Worm (Caenorhabditis elegans) whole organism, young adult: ENCODE measurements around the gene nlp-67.
"Not testable (repeated sequence)": the region's sequence is repeated elsewhere in the genome, so short reads cannot be mapped to it uniquely, and the experiment has no call there.

Experiments used
- B0019.2 ChIP-seq: fragments of 200-800 bp; sonication (Bioruptor generic); conservative IDR thresholded peaks from 2 replicates; pipeline ENCODE4 v1.3.6; 2022; ENCODE audit warnings: missing genetic modification reagents, missing genetic modification characterization, missing compliant biosample characterization
- B0336.3 ChIP-seq: fragments of 200-800 bp; sonication (Bioruptor generic); IDR thresholded peaks from 2 replicates; pipeline ENCODE4 v1.3.6; 2022; ENCODE audit warnings: missing genetic modification characterization, missing compliant biosample characterization
- D2030.7 ChIP-seq: fragments of 200-800 bp; sonication (Bioruptor generic); IDR thresholded peaks from 2 replicates; pipeline ENCODE4 v1.3.6; 2022; ENCODE audit warnings: missing genetic modification reagents, missing genetic modification characterization, missing compliant biosample characterization
- F33H1.4 ChIP-seq: fragments of 200-800 bp; sonication (Bioruptor generic); IDR thresholded peaks from 2 replicates; pipeline ENCODE4 v1.3.6; 2022; ENCODE audit warnings: missing genetic modification reagents, missing genetic modification characterization, missing compliant biosample characterization
- F37B4.10 ChIP-seq: fragments of 200-800 bp; sonication (Bioruptor generic); IDR thresholded peaks from 2 replicates; pipeline ENCODE4 v1.3.6; 2022; ENCODE audit warnings: missing genetic modification characterization, missing compliant biosample characterization
- F39B2.1 ChIP-seq: fragments of 200-800 bp; sonication (Bioruptor generic); IDR thresholded peaks from 2 replicates; pipeline ENCODE4 v1.3.6; 2022; ENCODE audit warnings: missing genetic modification reagents, missing genetic modification characterization, missing compliant biosample characterization
- F49E8.2 ChIP-seq: sonication (generic microtip); optimal IDR thresholded peaks from 3 replicates; lab custom pipeline; 2017; ENCODE audit warnings: missing genetic modification characterization, mild to moderate bottlenecking, missing compliant biosample characterization, antibody characterized with exemption, moderate library complexity; ENCODE audit not compliant: insufficient read depth
- F55B11.4 ChIP-seq: sonication (generic microtip); optimal IDR thresholded peaks from 2 replicates; lab custom pipeline; 2016; ENCODE audit warnings: missing compliant biosample characterization, missing genetic modification characterization, borderline replicate concordance; ENCODE audit not compliant: insufficient read depth
- F57C9.4 ChIP-seq: sonication (generic microtip); optimal IDR thresholded peaks from 2 replicates; lab custom pipeline; 2017; ENCODE audit warnings: mild to moderate bottlenecking, missing genetic modification characterization, missing compliant biosample characterization
- T26A5.8 ChIP-seq: sonication (generic microtip); optimal IDR thresholded peaks from 2 replicates; lab custom pipeline; 2016; ENCODE audit warnings: missing genetic modification characterization, missing compliant biosample characterization
- Y67H2A.10 ChIP-seq: fragments of 200-800 bp; sonication (Bioruptor generic); conservative IDR thresholded peaks from 2 replicates; pipeline ENCODE4 v1.3.6; 2022; ENCODE audit warnings: missing genetic modification reagents, missing genetic modification characterization, missing compliant biosample characterization
- Y95B8A.8 ChIP-seq: fragments of 200-800 bp; sonication (Bioruptor generic); IDR thresholded peaks from 2 replicates; pipeline ENCODE4 v1.3.6; 2022; ENCODE audit warnings: missing genetic modification reagents, missing genetic modification characterization, missing compliant biosample characterization
- bed-1 ChIP-seq: fragments of 200-800 bp; sonication (Bioruptor generic); IDR thresholded peaks from 2 replicates; pipeline ENCODE4 v1.3.6; 2022; ENCODE audit warnings: missing genetic modification reagents, missing genetic modification characterization, missing compliant biosample characterization
- cebp-1 ChIP-seq, 2 experiments: fragments of 200-800 bp in 1 of 2; sonication (Bioruptor generic) in 1 of 2; sonication (generic microtip) in 1 of 2; IDR thresholded peaks in 1 of 2; optimal IDR thresholded peaks in 1 of 2; 2 replicates each; pipeline versions ENCODE4 v1.3.6 to Lab custom; 2017 to 2022; ENCODE audit warnings: missing compliant biosample characterization in 2 of 2, missing genetic modification characterization in 2 of 2, mild to moderate bottlenecking in 1 of 2, missing genetic modification reagents in 1 of 2, moderate library complexity in 1 of 2
- ceh-27 ChIP-seq: fragments of 200-800 bp; sonication (Bioruptor generic); optimal IDR thresholded peaks from 2 replicates; lab custom pipeline; 2018; ENCODE audit warnings: mild to moderate bottlenecking, missing genetic modification characterization, moderate library complexity, missing compliant biosample characterization
- ceh-40 ChIP-seq: fragments of 200-800 bp; sonication (Bioruptor generic); IDR thresholded peaks from 2 replicates; pipeline ENCODE4 v1.3.6; 2022; ENCODE audit warnings: missing genetic modification characterization, missing compliant biosample characterization
- ceh-91 ChIP-seq: fragments of 200-800 bp; sonication (Bioruptor generic); IDR thresholded peaks from 2 replicates; pipeline ENCODE4 v1.3.6; 2022; ENCODE audit warnings: missing genetic modification reagents, missing genetic modification characterization, missing compliant biosample characterization
- die-1 ChIP-seq: sonication (generic microtip); optimal IDR thresholded peaks from 2 replicates; lab custom pipeline; 2016; ENCODE audit warnings: missing genotype, mild to moderate bottlenecking, missing genetic modification characterization, missing compliant biosample characterization
- dpff-1 ChIP-seq: sonication (generic microtip); optimal IDR thresholded peaks from 2 replicates; lab custom pipeline; 2017; ENCODE audit warnings: mild to moderate bottlenecking, missing genetic modification characterization, missing compliant biosample characterization
- egl-18 ChIP-seq: fragments of 200-800 bp; sonication (Bioruptor generic); IDR thresholded peaks from 2 replicates; pipeline ENCODE4 v1.3.6; 2022; ENCODE audit warnings: missing genetic modification reagents, missing genetic modification characterization, missing compliant biosample characterization
- egrh-3 ChIP-seq: fragments of 200-800 bp; sonication (Bioruptor generic); IDR thresholded peaks from 2 replicates; pipeline ENCODE4 v1.3.6; 2022; ENCODE audit warnings: missing genetic modification reagents, missing genetic modification characterization, missing compliant biosample characterization
- him-1 ChIP-seq: sonication (generic microtip); optimal IDR thresholded peaks from 2 replicates; lab custom pipeline; 2016; ENCODE audit warnings: missing genotype, missing genetic modification reagents, missing genetic modification characterization, missing compliant biosample characterization
- hmg-20 ChIP-seq: fragments of 200-800 bp; sonication (Bioruptor generic); IDR thresholded peaks from 2 replicates; pipeline ENCODE4 v1.3.6; 2022; ENCODE audit warnings: missing genetic modification reagents, missing genetic modification characterization, missing compliant biosample characterization
- lin-35 ChIP-seq, 3 experiments: fragments of 150-350 bp in 2 of 3; sonication (generic microtip) in 1 of 3; optimal IDR thresholded peaks; 2 replicates each; lab custom pipeline; 2014 to 2018; ENCODE audit warnings: missing biosample characterization in 3 of 3, missing genetic modification characterization in 3 of 3, missing genetic modification reagents in 3 of 3
- lin-40 ChIP-seq: sonication (generic microtip); optimal IDR thresholded peaks from 2 replicates; lab custom pipeline; 2016; ENCODE audit warnings: missing genetic modification characterization, mild to moderate bottlenecking, missing compliant biosample characterization, missing genotype, missing genetic modification reagents
- lsl-1 ChIP-seq: fragments of 200-800 bp; sonication (Bioruptor generic); optimal IDR thresholded peaks from 2 replicates; lab custom pipeline; 2018; ENCODE audit warnings: mild to moderate bottlenecking, missing genetic modification characterization, moderate library complexity, missing compliant biosample characterization
- mxl-1 ChIP-seq: sonication (generic microtip); optimal IDR thresholded peaks from 2 replicates; lab custom pipeline; 2016; ENCODE audit warnings: missing genetic modification characterization, missing compliant biosample characterization
- nfya-1 ChIP-seq: sonication (generic microtip); optimal IDR thresholded peaks from 2 replicates; lab custom pipeline; 2017; ENCODE audit warnings: antibody characterized with exemption, missing compliant biosample characterization, missing genetic modification characterization, borderline replicate concordance; ENCODE audit not compliant: insufficient read depth
- nhr-80 ChIP-seq: sonication (generic microtip); optimal IDR thresholded peaks from 2 replicates; lab custom pipeline; 2016; ENCODE audit warnings: missing genetic modification characterization, missing compliant biosample characterization
- nhr-90 ChIP-seq: sonication (generic microtip); optimal IDR thresholded peaks from 2 replicates; lab custom pipeline; 2016; ENCODE audit warnings: missing genotype, mild to moderate bottlenecking, missing genetic modification characterization, missing compliant biosample characterization
- rcor-1 ChIP-seq: fragments of 200-800 bp; sonication (Bioruptor generic); IDR thresholded peaks from 2 replicates; pipeline ENCODE4 v1.3.6; 2022; ENCODE audit warnings: missing genetic modification reagents, missing genetic modification characterization, missing compliant biosample characterization
- rpc-1 ChIP-seq, 2 experiments: fragments of 150-350 bp in 1 of 2; sonication (generic microtip) in 1 of 2; optimal IDR thresholded peaks; 2 replicates each; lab custom pipeline; 2014 to 2018; ENCODE audit warnings: missing biosample characterization in 1 of 2, missing genetic modification characterization in 1 of 2, missing genetic modification reagents in 1 of 2, missing genotype in 1 of 2
- sdz-38 ChIP-seq: sonication (generic microtip); optimal IDR thresholded peaks from 2 replicates; lab custom pipeline; 2016; ENCODE audit warnings: missing genotype, missing genetic modification characterization, missing compliant biosample characterization
- sea-2 ChIP-seq: fragments of 200-800 bp; sonication (Bioruptor generic); IDR thresholded peaks from 2 replicates; pipeline ENCODE4 v1.3.6; 2022; ENCODE audit warnings: missing genetic modification characterization, missing compliant biosample characterization
- somi-1 ChIP-seq: fragments of 200-800 bp; sonication (Bioruptor generic); optimal IDR thresholded peaks from 2 replicates; lab custom pipeline; 2018; ENCODE audit warnings: mild to moderate bottlenecking, missing genetic modification characterization, missing compliant biosample characterization
- sptf-2 ChIP-seq: fragments of 200-800 bp; sonication (Bioruptor generic); optimal IDR thresholded peaks from 2 replicates; lab custom pipeline; 2018; ENCODE audit warnings: mild to moderate bottlenecking, missing genetic modification characterization, missing compliant biosample characterization
- tbp1 ChIP-seq: fragments of 200-800 bp; sonication (Bioruptor generic); optimal IDR thresholded peaks from 2 replicates; lab custom pipeline; 2018; ENCODE audit warnings: mild to moderate bottlenecking, missing genetic modification characterization, missing compliant biosample characterization
- zim-3 ChIP-seq: sonication (generic microtip); optimal IDR thresholded peaks from 2 replicates; lab custom pipeline; 2017; ENCODE audit warnings: mild to moderate bottlenecking, missing genetic modification characterization, moderate library complexity, missing compliant biosample characterization
- ztf-25 ChIP-seq: fragments of 200-800 bp; sonication (Bioruptor generic); IDR thresholded peaks from 2 replicates; pipeline ENCODE4 v1.3.6; 2022; ENCODE audit warnings: missing genetic modification reagents, missing genetic modification characterization, missing compliant biosample characterization
- ztf-26 ChIP-seq: sonication (generic microtip); optimal IDR thresholded peaks from 2 replicates; lab custom pipeline; 2017; ENCODE audit warnings: missing genetic modification characterization, missing compliant biosample characterization

Gene nlp-67

DNA sequence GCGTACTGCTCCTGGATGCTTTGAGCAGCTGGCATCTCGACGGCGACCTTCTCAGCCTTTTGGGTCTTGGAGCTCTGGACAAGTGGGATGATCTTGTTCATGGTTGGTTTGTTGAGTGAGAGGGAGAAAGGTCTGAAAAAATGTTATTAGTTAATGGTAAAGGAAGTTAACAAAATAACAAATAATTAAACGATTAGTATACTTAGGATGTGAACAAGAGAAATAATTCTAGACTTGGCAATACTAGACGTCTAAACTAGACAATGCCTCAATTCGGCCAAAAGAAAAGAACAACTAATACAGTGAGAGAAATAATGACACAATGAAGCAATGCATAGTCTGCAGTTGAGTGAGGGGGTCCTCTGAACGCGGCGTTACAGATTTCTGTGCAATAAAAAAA is 26.3 kb downstream of the nlp-67 start, which contains the start of gene R11.4 (continued):
- TF ChIP-seq Y67H2A.10 (GFP tag; lab: Robert Waterston, UW) (no peak), nfya-1 (tag; lab: Kevin White, UChicago) (no peak), dpff-1 (tag; lab: Kevin White, UChicago) (no peak)

DNA sequence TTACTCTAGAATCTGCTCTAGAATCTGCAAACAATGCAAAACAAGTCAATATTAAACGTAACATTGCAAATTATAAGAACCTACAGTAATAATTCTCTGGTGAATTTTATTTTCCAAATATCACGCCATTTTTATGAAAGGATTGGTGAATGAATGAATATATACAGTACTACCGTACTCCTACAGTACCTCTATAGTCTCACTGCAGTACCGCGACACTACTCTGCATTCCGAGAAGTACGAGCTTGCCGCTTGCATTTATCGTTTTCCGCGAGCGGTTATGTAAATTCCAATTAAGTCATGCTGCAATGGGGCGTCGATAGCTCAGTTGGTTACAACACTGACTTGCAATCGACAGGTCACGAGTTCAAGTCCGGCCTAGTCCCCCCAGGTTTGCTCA is 28.1 kb downstream of the nlp-67 start, which contains the start of gene F23A7.4:
F23A7.4 (plus strand) TSS at position 301 of the 400 bp plus-strand sequence.
- not testable (repeated sequence) for TF ChIP-seq rpc-1 (optimal IDR thresholded peaks at IDR 0.05; lab: Kevin White, UChicago)
- TF ChIP-seq rpc-1 (tag; optimal IDR thresholded peaks at IDR 0.05; lab: Kevin White, UChicago) = peak; percentile 47

- not testable (repeated sequence) for TF ChIP-seq mxl-1 (tag; lab: Kevin White, UChicago); F39B2.1; somi-1 (GFP tag; lab: Kevin White, UChicago)
- TF ChIP-seq, all 124 proteins: peak for 0; not testable (repeated sequence) for 124
Measured at ce11 chrX:16213073-16213472, 28.9 kb downstream of the nlp-67 start, which contains the start of gene F23A7.8. F23A7.8 (plus strand) TSS chrX:16213373.

- no peak for TF ChIP-seq rcor-1 (GFP tag; lab: Robert Waterston, UW)
- no peak for TF ChIP-seq sdz-38
- no peak for TF ChIP-seq F55B11.4
- no peak for TF ChIP-seq tbp1 (GFP tag; lab: Kevin White, UChicago)
- TF ChIP-seq lsl-1 (GFP tag; lab: Kevin White, UChicago) = no peak
- no peak for TF ChIP-seq egrh-3
- no peak for TF ChIP-seq ceh-27 (GFP tag; lab: Kevin White, UChicago)
Measured at ce11 chrX:16217108-16217507, 32.9 kb downstream of the nlp-67 start, which contains the start of gene F23A7.1. F23A7.1 (plus strand) TSS chrX:16217408.

ce11 chrX:16217749-16218148 is 33.6 kb downstream of the nlp-67 start:
- no peak for TF ChIP-seq sdz-38
- no peak for TF ChIP-seq F57C9.4 (tag; lab: Kevin White, UChicago)
- no peak for TF ChIP-seq lin-40 (tag; lab: Kevin White, UChicago)
- no peak for TF ChIP-seq egl-18 (GFP tag; lab: Robert Waterston, UW)
- TF ChIP-seq him-1 (tag; lab: Kevin White, UChicago) = peak; percentile 43
- peak; percentile 76 for TF ChIP-seq D2030.7 (GFP tag; lab: Robert Waterston, UW)
- 0 out of 2 replicates have a peak, but pooled peaks have one; percentile 60 for TF ChIP-seq ceh-40 (GFP tag; lab: Robert Waterston, UW)
- no peak for TF ChIP-seq B0336.3
- TF ChIP-seq bed-1 (GFP tag; lab: Robert Waterston, UW) = no peak
- TF ChIP-seq Y95B8A.8 (GFP tag; lab: Robert Waterston, UW) = no peak
- peak; percentile 61 for TF ChIP-seq die-1 (tag; lab: Kevin White, UChicago)
- TF ChIP-seq ztf-25 (GFP tag; lab: Robert Waterston, UW) = 0 out of 2 replicates have a peak, but pooled peaks have one; percentile 29
- no peak for TF ChIP-seq ztf-26 (tag; lab: Kevin White, UChicago)
- TF ChIP-seq egrh-3 = no peak
- TF ChIP-seq F37B4.10 (GFP tag; lab: Robert Waterston, UW) = no peak
- TF ChIP-seq nhr-90 (tag; lab: Kevin White, UChicago) = peak; percentile 38
- no peak for TF ChIP-seq cebp-1 (GFP tag; IDR thresholded peaks at IDR 0.05; lab: Robert Waterston, UW)
- no peak for TF ChIP-seq cebp-1 (tag; optimal IDR thresholded peaks at IDR 0.05; lab: Kevin White, UChicago)
- no peak for TF ChIP-seq T26A5.8
- TF ChIP-seq zim-3 (tag; lab: Kevin White, UChicago) = no peak
- no peak for TF ChIP-seq lin-35 (GFP tag; optimal IDR thresholded peaks at IDR 0.05; lab: Kevin White, UChicago)
- no peak for TF ChIP-seq F55B11.4
- TF ChIP-seq nhr-80 (tag; lab: Kevin White, UChicago) = no peak
- no peak for TF ChIP-seq sea-2 (GFP tag; lab: Robert Waterston, UW)
- no peak for TF ChIP-seq sptf-2 (GFP tag; lab: Kevin White, UChicago)
- peak; percentile 53 for TF ChIP-seq rpc-1 (optimal IDR thresholded peaks at IDR 0.05; lab: Kevin White, UChicago)
- peak; percentile 91 for TF ChIP-seq rpc-1 (tag; optimal IDR thresholded peaks at IDR 0.05; lab: Kevin White, UChicago)
- no peak for TF ChIP-seq F49E8.2 (tag; lab: Kevin White, UChicago)
- TF ChIP-seq B0019.2 (GFP tag; lab: Robert Waterston, UW) = no peak
- no peak for TF ChIP-seq hmg-20 (GFP tag; lab: Robert Waterston, UW)
- no peak for TF ChIP-seq F33H1.4 (GFP tag; lab: Robert Waterston, UW)
- no peak for TF ChIP-seq ceh-91 (GFP tag; lab: Robert Waterston, UW)
